Fruit fly (Drosophila melanogaster) whole organism, embryonic: ENCODE measurements around the gene CG6465.

ENCODE experiments used
- Aef1 ChIP-seq: fragments of 200-800 bp; sonication (Bioruptor generic); IDR thresholded peaks from 3 replicates; pipeline ENCODE4 v1.3.6; 2022; ENCODE audit warnings: missing biosample characterization, missing genetic modification characterization
- Awh ChIP-seq: fragments of 200-800 bp; sonication (Bioruptor generic); IDR thresholded peaks from 2 replicates; pipeline ENCODE4, ENCODE4 v1.3.6; 2022; ENCODE audit warnings: missing biosample characterization, missing genetic modification characterization
- Bgb ChIP-seq: fragments of 200-800 bp; sonication (Bioruptor generic); IDR thresholded peaks from 2 replicates; pipeline ENCODE4 v1.3.6; 2022; ENCODE audit warnings: missing biosample characterization, missing genetic modification characterization; ENCODE audit not compliant: partially characterized antibody
- CG10147 ChIP-seq: fragments of 200-800 bp; sonication (Bioruptor generic); optimal IDR thresholded peaks from 2 replicates; lab custom pipeline; 2019; ENCODE audit warnings: missing biosample characterization, mild to moderate bottlenecking, missing genetic modification characterization, moderate library complexity
- CG10274 ChIP-seq: fragments of 200-800 bp; sonication (Bioruptor generic); optimal IDR thresholded peaks from 3 replicates; lab custom pipeline; 2017; ENCODE audit warnings: missing biosample characterization, mild to moderate bottlenecking, missing genetic modification characterization
- CG11560 ChIP-seq: fragments of 200-800 bp; sonication (Bioruptor generic); IDR thresholded peaks from 3 replicates; pipeline ENCODE4 v1.3.6; 2022; ENCODE audit warnings: missing biosample characterization, missing genetic modification characterization
- CG11723 ChIP-seq: fragments of 200-800 bp; sonication (Bioruptor generic); optimal IDR thresholded peaks from 2 replicates; lab custom pipeline; 2017; ENCODE audit warnings: missing biosample characterization, mild to moderate bottlenecking, missing genetic modification characterization
- CG15696 ChIP-seq: fragments of 200-800 bp; sonication (Bioruptor generic); optimal IDR thresholded peaks from 2 replicates; lab custom pipeline; 2019; ENCODE audit warnings: missing biosample characterization, mild to moderate bottlenecking, missing genetic modification characterization, moderate library complexity
- CG16779 ChIP-seq: fragments of 200-800 bp; sonication (Bioruptor generic); IDR thresholded peaks from 2 replicates; pipeline ENCODE4 v1.3.6; 2022; ENCODE audit warnings: missing biosample characterization, missing genetic modification characterization
- CG17361 ChIP-seq: fragments of 200-800 bp; sonication (Bioruptor generic); IDR thresholded peaks from 3 replicates; pipeline ENCODE4 v1.3.6; 2022; ENCODE audit warnings: missing biosample characterization, missing genetic modification characterization
- CG17912 ChIP-seq: fragments of 200-800 bp; sonication (Bioruptor generic); optimal IDR thresholded peaks from 2 replicates; lab custom pipeline; 2018; ENCODE audit warnings: missing biosample characterization, mild to moderate bottlenecking, missing genetic modification characterization
- CG1792 ChIP-seq: fragments of 200-800 bp; sonication (Bioruptor generic); optimal IDR thresholded peaks from 2 replicates; lab custom pipeline; 2016; ENCODE audit warnings: missing biosample characterization, missing genetic modification characterization
- CG18011 ChIP-seq: fragments of 200-800 bp; sonication (Bioruptor generic); optimal IDR thresholded peaks from 2 replicates; lab custom pipeline; 2017; ENCODE audit warnings: missing biosample characterization, missing genetic modification characterization, mild to moderate bottlenecking, moderate library complexity, missing genotype
- CG2129 ChIP-seq: fragments of 200-800 bp; sonication (Bioruptor generic); IDR thresholded peaks from 2 replicates; pipeline ENCODE4 v1.3.6; 2022; ENCODE audit warnings: missing biosample characterization, missing genetic modification characterization; ENCODE audit not compliant: partially characterized antibody
- CG3065 ChIP-seq: fragments of 200-800 bp; sonication (Bioruptor generic); optimal IDR thresholded peaks from 2 replicates; lab custom pipeline; 2016; ENCODE audit warnings: missing biosample characterization, missing genetic modification characterization
- CG4328 ChIP-seq: fragments of 200-800 bp; sonication (Bioruptor generic); optimal IDR thresholded peaks from 3 replicates; lab custom pipeline; 2017; ENCODE audit warnings: missing biosample characterization, missing genetic modification reagents, missing genetic modification characterization
- CG6654 ChIP-seq: fragments of 200-800 bp; sonication (Bioruptor generic); optimal IDR thresholded peaks from 2 replicates; lab custom pipeline; 2017; ENCODE audit warnings: missing biosample characterization, mild to moderate bottlenecking, missing genetic modification characterization
- CG7963 ChIP-seq: fragments of 200-800 bp; sonication (Bioruptor generic); IDR thresholded peaks from 3 replicates; pipeline ENCODE4 v1.3.6; 2022; ENCODE audit warnings: missing biosample characterization, missing genetic modification characterization; ENCODE audit not compliant: partially characterized antibody
- CG8281 ChIP-seq: fragments of 200-800 bp; sonication (Bioruptor generic); optimal IDR thresholded peaks from 2 replicates; lab custom pipeline; 2018; ENCODE audit warnings: missing biosample characterization, mild to moderate bottlenecking, missing genetic modification characterization, moderate library complexity
- CG8388 ChIP-seq: fragments of 200-800 bp; sonication (Bioruptor generic); optimal IDR thresholded peaks from 2 replicates; lab custom pipeline; 2019; ENCODE audit warnings: missing biosample characterization, mild to moderate bottlenecking, missing genetic modification characterization, moderate library complexity
- Camta ChIP-seq: fragments of 200-800 bp; sonication (Bioruptor generic); optimal IDR thresholded peaks from 2 replicates; lab custom pipeline; 2016; ENCODE audit warnings: missing biosample characterization, missing genetic modification characterization
- Dbx ChIP-seq: fragments of 200-800 bp; sonication (Bioruptor generic); IDR thresholded peaks from 3 replicates; pipeline ENCODE4 v1.3.6; 2022; ENCODE audit warnings: missing biosample characterization, missing genetic modification characterization
- HmgZ ChIP-seq: fragments of 200-800 bp; sonication (Bioruptor generic); optimal IDR thresholded peaks from 2 replicates; lab custom pipeline; 2018; ENCODE audit warnings: missing biosample characterization, mild to moderate bottlenecking, missing genetic modification characterization
- Lim3 ChIP-seq: fragments of 200-800 bp; sonication (Bioruptor generic); IDR thresholded peaks from 2 replicates; pipeline ENCODE4 v1.3.6; 2022; ENCODE audit warnings: missing biosample characterization, missing genetic modification characterization
- Meics ChIP-seq: fragments of 200-800 bp; sonication (Bioruptor generic); optimal IDR thresholded peaks from 2 replicates; lab custom pipeline; 2017; ENCODE audit warnings: missing biosample characterization, mild to moderate bottlenecking, missing genetic modification characterization
- PHDP ChIP-seq: fragments of 200-800 bp; sonication (Bioruptor generic); optimal IDR thresholded peaks from 3 replicates; lab custom pipeline; 2018; ENCODE audit warnings: missing biosample characterization, mild to moderate bottlenecking, missing genetic modification characterization, moderate library complexity
- Rfx ChIP-seq: fragments of 200-800 bp; sonication (Bioruptor generic); IDR thresholded peaks from 2 replicates; pipeline ENCODE4 v1.3.6; 2022; ENCODE audit warnings: missing biosample characterization, missing genetic modification characterization
- Usf ChIP-seq: fragments of 200-800 bp; sonication (Bioruptor generic); optimal IDR thresholded peaks from 2 replicates; lab custom pipeline; 2017; ENCODE audit warnings: missing genotype, missing biosample characterization, missing genetic modification characterization
- ash1 ChIP-seq: fragments of 200-800 bp; sonication (Bioruptor generic); optimal IDR thresholded peaks from 2 replicates; lab custom pipeline; 2018; ENCODE audit warnings: missing biosample characterization, mild to moderate bottlenecking, missing genetic modification characterization
- bab2 ChIP-seq: fragments of 200-800 bp; sonication (Bioruptor generic); optimal IDR thresholded peaks from 2 replicates; lab custom pipeline; 2016; ENCODE audit warnings: missing biosample characterization, missing genetic modification characterization
- bsh ChIP-seq, 2 experiments: fragments of 200-800 bp; sonication (Bioruptor generic); optimal IDR thresholded peaks; 2 replicates each; lab custom pipeline; 2017 to 2018; ENCODE audit warnings: mild to moderate bottlenecking in 2 of 2, missing biosample characterization in 2 of 2, missing genetic modification characterization in 2 of 2, moderate library complexity in 1 of 2
- cg ChIP-seq: fragments of 200-800 bp; sonication (Bioruptor generic); optimal IDR thresholded peaks from 3 replicates; lab custom pipeline; 2019; ENCODE audit warnings: missing biosample characterization, mild to moderate bottlenecking, missing genetic modification characterization, moderate library complexity
- chinmo ChIP-seq: fragments of 200-800 bp; sonication (Bioruptor generic); IDR thresholded peaks from 4 replicates; pipeline ENCODE4 v1.3.6; 2022; ENCODE audit warnings: missing biosample characterization, missing genetic modification characterization; ENCODE audit not compliant: partially characterized antibody
- corto ChIP-seq: fragments of 200-800 bp; sonication (Bioruptor generic); optimal IDR thresholded peaks from 2 replicates; lab custom pipeline; 2016; ENCODE audit warnings: missing biosample characterization, mild to moderate bottlenecking, missing genetic modification characterization, moderate library complexity
- dati ChIP-seq: fragments of 200-800 bp; sonication (Bioruptor generic); IDR thresholded peaks from 2 replicates; pipeline ENCODE4 v1.3.6; 2022; ENCODE audit warnings: missing biosample characterization, missing genetic modification characterization
- dmrt99B ChIP-seq: fragments of 200-800 bp; sonication (Bioruptor generic); optimal IDR thresholded peaks from 2 replicates; lab custom pipeline; 2018; ENCODE audit warnings: missing biosample characterization, mild to moderate bottlenecking, missing genetic modification characterization, moderate library complexity
- gcm2 ChIP-seq: fragments of 200-800 bp; sonication (Bioruptor generic); optimal IDR thresholded peaks from 2 replicates; lab custom pipeline; 2016; ENCODE audit warnings: missing biosample characterization, missing genetic modification characterization
- hth ChIP-seq: fragments of >200 bp; optimal IDR thresholded peaks from 2 replicates; lab custom pipeline; 2017; ENCODE audit warnings: inconsistent platforms
- kni ChIP-seq: fragments of 200-800 bp; sonication (Bioruptor generic); optimal IDR thresholded peaks from 3 replicates; lab custom pipeline; 2017; ENCODE audit warnings: mild to moderate bottlenecking, missing biosample characterization, missing genetic modification reagents, missing genetic modification characterization
- onecut ChIP-seq: fragments of 200-800 bp; sonication (Bioruptor generic); IDR thresholded peaks from 2 replicates; pipeline ENCODE4 v1.3.6; 2022; ENCODE audit warnings: missing biosample characterization, missing genetic modification characterization
- pfk ChIP-seq: fragments of 200-800 bp; sonication (Bioruptor generic); optimal IDR thresholded peaks from 2 replicates; lab custom pipeline; 2018; ENCODE audit warnings: missing biosample characterization, mild to moderate bottlenecking, missing genetic modification characterization, moderate library complexity
- pnt ChIP-seq: fragments of 200-800 bp; sonication (Bioruptor generic); optimal IDR thresholded peaks from 3 replicates; lab custom pipeline; 2016; ENCODE audit warnings: missing biosample characterization, missing genetic modification characterization
- psq ChIP-seq: fragments of 200-800 bp; sonication (Bioruptor generic); optimal IDR thresholded peaks from 2 replicates; lab custom pipeline; 2017; ENCODE audit warnings: missing biosample characterization, missing genetic modification characterization
- row ChIP-seq: fragments of 200-800 bp; sonication (Bioruptor generic); IDR thresholded peaks from 3 replicates; pipeline ENCODE4 v1.3.6; 2022; ENCODE audit warnings: missing biosample characterization, missing genetic modification characterization
- sc ChIP-seq, 3 experiments: fragments of >200 bp in 2 of 3; fragments of 200-800 bp in 1 of 3; sonication (Bioruptor generic) in 1 of 3; optimal IDR thresholded peaks; 2 replicates in 2 of 3; 3 replicates in 1 of 3; lab custom pipeline; 2017; ENCODE audit warnings: mild to moderate bottlenecking in 1 of 3, missing biosample characterization in 1 of 3, missing genetic modification characterization in 1 of 3, missing genetic modification reagents in 1 of 3
- sna ChIP-seq: fragments of 200-800 bp; sonication (Bioruptor generic); IDR thresholded peaks from 2 replicates; pipeline ENCODE4 v1.3.6; 2022; ENCODE audit warnings: missing biosample characterization, missing genetic modification characterization; ENCODE audit not compliant: partially characterized antibody
- sob ChIP-seq: fragments of 200-800 bp; sonication (Bioruptor generic); IDR thresholded peaks from 2 replicates; pipeline ENCODE4 v1.3.6; 2022; ENCODE audit warnings: missing biosample characterization, missing genetic modification characterization
- tll ChIP-seq, 2 experiments: fragments of 200-800 bp in 1 of 2; fragments of >200 bp in 1 of 2; sonication (Bioruptor generic) in 1 of 2; optimal IDR thresholded peaks; 2 replicates each; lab custom pipeline; 2017 to 2019; ENCODE audit warnings: missing biosample characterization in 2 of 2, missing genetic modification characterization in 2 of 2, mild to moderate bottlenecking in 1 of 2, moderate library complexity in 1 of 2
- trem ChIP-seq: fragments of 200-800 bp; optimal IDR thresholded peaks from 3 replicates; lab custom pipeline; 2019; ENCODE audit warnings: missing biosample characterization, mild to moderate bottlenecking, missing genetic modification characterization, moderate library complexity
- zf30C ChIP-seq: fragments of 200-800 bp; sonication (Bioruptor generic); optimal IDR thresholded peaks from 3 replicates; lab custom pipeline; 2018; ENCODE audit warnings: missing biosample characterization, mild to moderate bottlenecking, missing genetic modification characterization

Gene CG6465

DNA sequence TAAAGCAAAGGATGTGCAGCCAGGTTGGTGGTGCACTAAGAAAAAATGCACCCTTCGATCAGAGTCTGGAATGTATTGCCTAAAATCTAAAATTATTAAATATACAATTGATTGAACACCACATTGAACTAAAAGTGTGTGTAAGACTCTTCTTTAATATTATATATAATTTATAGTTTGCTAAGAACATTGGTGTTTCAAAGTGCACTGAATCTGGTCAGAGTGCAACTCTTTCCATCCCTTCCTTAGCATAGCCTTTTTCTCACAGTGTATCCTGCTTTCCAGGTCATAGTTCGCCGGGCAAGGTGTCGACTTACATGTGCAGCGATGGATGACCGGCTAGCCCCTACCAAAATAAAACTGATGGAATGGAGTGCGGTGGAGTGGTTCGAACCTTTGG, 51.0 kb downstream of the CG6465 start (continued):
- no peak for TF ChIP-seq gcm2
- peak; percentile 37 for TF ChIP-seq Usf (GFP tag; lab: Kevin White, UChicago)
- no peak for TF ChIP-seq dati (GFP tag; lab: Robert Waterston, UW)
- no peak for TF ChIP-seq CG10147 (GFP tag; lab: Kevin White, UChicago)
- TF ChIP-seq Bgb (GFP tag; lab: Robert Waterston, UW) = no peak
- no peak for TF ChIP-seq Dbx (GFP tag; lab: Robert Waterston, UW)
- no peak for TF ChIP-seq CG8388 (GFP tag; lab: Kevin White, UChicago)
- TF ChIP-seq sna (GFP tag; lab: Robert Waterston, UW) = no peak
- no peak for TF ChIP-seq CG18011 (GFP tag; lab: Kevin White, UChicago)
- TF ChIP-seq CG3065 (GFP tag; lab: Kevin White, UChicago) = no peak
- peak; percentile 72 for TF ChIP-seq trem
- no peak for TF ChIP-seq corto (GFP tag; lab: Kevin White, UChicago)
- TF ChIP-seq hth (lab: Kevin White, UChicago) = no peak
- TF ChIP-seq kni (GFP tag; lab: Kevin White, UChicago) = no peak
- TF ChIP-seq onecut (GFP tag; lab: Robert Waterston, UW) = no peak
- no peak for TF ChIP-seq CG7963
- TF ChIP-seq CG16779 = no peak
- TF ChIP-seq CG11560 (tag; lab: Robert Waterston, UW) = no peak
- no peak for TF ChIP-seq psq
- no peak for TF ChIP-seq cg (GFP tag; lab: Kevin White, UChicago)
- TF ChIP-seq sc (optimal IDR thresholded peaks at IDR 0.05; lab: Kevin White, UChicago) = no peak
- peak; percentile 15 for TF ChIP-seq sc (GFP tag; optimal IDR thresholded peaks at IDR 0.05; lab: Kevin White, UChicago)
- TF ChIP-seq HmgZ (tag; lab: Kevin White, UChicago) = no peak
- no peak for TF ChIP-seq dmrt99B
- no peak for TF ChIP-seq Aef1 (GFP tag; lab: Robert Waterston, UW)
- TF ChIP-seq chinmo (GFP tag; lab: Robert Waterston, UW) = no peak
- TF ChIP-seq CG17361 = peak; percentile 64; the same call in 2 of the 3 replicates
- no peak for TF ChIP-seq CG17912 (GFP tag; lab: Kevin White, UChicago)
- no peak for TF ChIP-seq CG8281 (tag; lab: Kevin White, UChicago)
- TF ChIP-seq CG15696 = peak; percentile 96
- no peak for TF ChIP-seq Awh (GFP tag; lab: Robert Waterston, UW)
- TF ChIP-seq Lim3 (GFP tag; lab: Robert Waterston, UW) = no peak
- TF ChIP-seq CG11723 (GFP tag; lab: Kevin White, UChicago) = no peak
- TF ChIP-seq CG2129 = no peak
- no peak for TF ChIP-seq sob
- TF ChIP-seq CG10274 (GFP tag; lab: Kevin White, UChicago) = no peak
- TF ChIP-seq Rfx (GFP tag; lab: Robert Waterston, UW) = no peak
- no peak for TF ChIP-seq pfk
- no peak for TF ChIP-seq Meics (GFP tag; lab: Kevin White, UChicago)
- TF ChIP-seq bsh (GFP tag; optimal IDR thresholded peaks at IDR 0.05; lab: Kevin White, UChicago) = no peak
- no peak for TF ChIP-seq CG6654 (GFP tag; lab: Kevin White, UChicago)
- no peak for TF ChIP-seq PHDP (tag; lab: Kevin White, UChicago)
- no peak for TF ChIP-seq Camta (GFP tag; lab: Kevin White, UChicago)
- TF ChIP-seq row (GFP tag; lab: Robert Waterston, UW) = peak; percentile 62
- no peak for TF ChIP-seq CG1792 (GFP tag; lab: Kevin White, UChicago)
- TF ChIP-seq bab2 (GFP tag; lab: Kevin White, UChicago) = no peak
- no peak for TF ChIP-seq pnt (GFP tag; lab: Kevin White, UChicago)
- TF ChIP-seq tll (GFP tag; optimal IDR thresholded peaks at IDR 0.05; lab: Kevin White, UChicago) = peak in 1 of 2 experiments; percentile 2
- no peak for TF ChIP-seq ash1 (GFP tag; lab: Kevin White, UChicago)
- TF ChIP-seq zf30C (GFP tag; lab: Kevin White, UChicago) = peak; percentile 96
- no peak for TF ChIP-seq CG4328 (GFP tag; lab: Kevin White, UChicago)
